Fruit fly (Drosophila melanogaster) whole organism, adult: ENCODE results near the gene mtrm.

Experiments used
- CG11617 ChIP-seq: fragments of 200-800 bp; sonication (Bioruptor generic); optimal IDR thresholded peaks from 2 replicates; lab custom pipeline; 2017; ENCODE audit warnings: mild to moderate bottlenecking, missing biosample characterization, missing genetic modification reagents, missing genetic modification characterization
- CG12768 ChIP-seq: fragments of 200-800 bp; sonication (Bioruptor generic); optimal IDR thresholded peaks from 2 replicates; lab custom pipeline; 2017; ENCODE audit warnings: missing biosample characterization, missing genetic modification characterization, mild to moderate bottlenecking, moderate library complexity, missing genetic modification reagents
- CG14711 ChIP-seq: fragments of 200-800 bp; sonication (Bioruptor generic); optimal IDR thresholded peaks from 2 replicates; lab custom pipeline; 2018; ENCODE audit warnings: missing biosample characterization, mild to moderate bottlenecking, missing genetic modification characterization, moderate library complexity
- CG1620 ChIP-seq: fragments of 200-800 bp; sonication (Bioruptor generic); optimal IDR thresholded peaks from 2 replicates; lab custom pipeline; 2016; ENCODE audit warnings: missing biosample characterization, missing genetic modification characterization
- CG33017 ChIP-seq: fragments of 200-800 bp; sonication (Bioruptor generic); optimal IDR thresholded peaks from 2 replicates; lab custom pipeline; 2018; ENCODE audit warnings: missing biosample characterization, mild to moderate bottlenecking, missing genetic modification characterization, moderate library complexity
- CG5204 ChIP-seq: fragments of 200-800 bp; sonication (Bioruptor generic); optimal IDR thresholded peaks from 2 replicates; lab custom pipeline; 2016; ENCODE audit warnings: missing biosample characterization, missing genetic modification characterization
- CG7045 ChIP-seq: fragments of 200-800 bp; sonication (Bioruptor generic); optimal IDR thresholded peaks from 2 replicates; lab custom pipeline; 2017; ENCODE audit warnings: missing biosample characterization, mild to moderate bottlenecking, missing genetic modification characterization
- CG7101 ChIP-seq: fragments of 200-800 bp; sonication (Bioruptor generic); optimal IDR thresholded peaks from 2 replicates; lab custom pipeline; 2018; ENCODE audit warnings: missing biosample characterization, mild to moderate bottlenecking, missing genetic modification characterization, moderate library complexity
- Clk ChIP-seq: fragments of 200-800 bp; sonication (Bioruptor generic); optimal IDR thresholded peaks from 2 replicates; lab custom pipeline; 2017; ENCODE audit warnings: missing biosample characterization, missing genetic modification characterization
- Crg-1 ChIP-seq: fragments of 200-800 bp; sonication (Bioruptor generic); optimal IDR thresholded peaks from 2 replicates; lab custom pipeline; 2016; ENCODE audit warnings: missing biosample characterization, missing genetic modification characterization
- Hr96 ChIP-seq: fragments of 200-800 bp; sonication (Bioruptor generic); optimal IDR thresholded peaks from 2 replicates; lab custom pipeline; 2016; ENCODE audit warnings: missing biosample characterization, missing genetic modification characterization
- Mnt ChIP-seq: fragments of 200-800 bp; sonication (Bioruptor generic); optimal IDR thresholded peaks from 2 replicates; lab custom pipeline; 2016; ENCODE audit warnings: missing biosample characterization, mild to moderate bottlenecking, missing genetic modification characterization
- bab1 ChIP-seq: fragments of 200-800 bp; sonication (Bioruptor generic); optimal IDR thresholded peaks from 3 replicates; lab custom pipeline; 2019; ENCODE audit warnings: missing biosample characterization, mild to moderate bottlenecking, missing genetic modification characterization, moderate library complexity
- cic ChIP-seq: fragments of 200-800 bp; sonication (Bioruptor generic); optimal IDR thresholded peaks from 2 replicates; lab custom pipeline; 2017; ENCODE audit warnings: missing biosample characterization, mild to moderate bottlenecking, missing genetic modification characterization, moderate library complexity
- cnc ChIP-seq, 2 experiments: fragments of >200 bp; optimal IDR thresholded peaks; 2 replicates each; lab custom pipeline; 2017
- kay ChIP-seq: fragments of 200-800 bp; sonication (Bioruptor generic); peaks from one replicate; lab custom pipeline; 2016; ENCODE audit warnings: missing biosample characterization, missing genetic modification characterization, borderline replicate concordance
- ovo ChIP-seq: fragments of 200-800 bp; sonication (Bioruptor generic); optimal IDR thresholded peaks from 2 replicates; lab custom pipeline; 2016; ENCODE audit warnings: missing biosample characterization, missing genetic modification characterization
- pad ChIP-seq: fragments of 200-800 bp; sonication (Bioruptor generic); optimal IDR thresholded peaks from 3 replicates; lab custom pipeline; 2017; ENCODE audit warnings: missing biosample characterization, missing genetic modification characterization, mild to moderate bottlenecking, moderate library complexity, missing genetic modification reagents
- tj ChIP-seq: fragments of 200-800 bp; sonication (Bioruptor generic); optimal IDR thresholded peaks from 3 replicates; lab custom pipeline; 2017; ENCODE audit warnings: missing biosample characterization, mild to moderate bottlenecking, missing genetic modification characterization, moderate library complexity
- toe ChIP-seq: fragments of 200-800 bp; sonication (Bioruptor generic); optimal IDR thresholded peaks from 2 replicates; lab custom pipeline; 2016; ENCODE audit warnings: missing biosample characterization, missing genetic modification characterization

mtrm gene

DNA sequence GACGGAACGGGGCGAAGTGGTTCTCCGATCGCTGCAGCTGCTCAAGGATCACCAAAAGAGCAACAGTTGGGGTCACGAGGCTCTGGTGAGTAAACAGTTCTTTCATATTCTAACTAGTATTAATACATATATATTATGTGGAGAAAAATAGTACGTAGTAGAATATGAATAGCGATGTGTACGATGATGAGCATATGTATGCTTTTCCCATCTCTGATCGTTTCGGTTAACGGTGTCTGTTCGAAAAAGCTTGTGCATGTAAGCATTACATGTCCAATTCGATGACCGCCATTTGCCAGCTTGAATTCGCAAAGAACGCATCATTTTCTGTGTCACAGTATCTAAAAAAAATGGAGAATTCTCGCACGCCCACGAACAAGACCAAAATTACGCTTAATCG lies at the start of gene mtrm, which contains the start of gene Oseg1:
Gene mtrm, plus strand, starts transcription at position 288 of the 400 bp plus-strand sequence.
Gene Oseg1, minus strand, starts transcription at position 101 of the 400 bp plus-strand sequence.
- TF ChIP-seq CG1620 (GFP tag; lab: Kevin White, UChicago) (no peak), ovo (peak; percentile 41), CG7101 (tag; lab: Kevin White, UChicago) (no peak), Hr96 (GFP tag; lab: Kevin White, UChicago) (no peak), cnc (optimal IDR thresholded peaks at IDR 0.05; lab: Kevin White, UChicago) (no peak), kay (GFP tag; lab: Kevin White, UChicago) (no peak)

DNA sequence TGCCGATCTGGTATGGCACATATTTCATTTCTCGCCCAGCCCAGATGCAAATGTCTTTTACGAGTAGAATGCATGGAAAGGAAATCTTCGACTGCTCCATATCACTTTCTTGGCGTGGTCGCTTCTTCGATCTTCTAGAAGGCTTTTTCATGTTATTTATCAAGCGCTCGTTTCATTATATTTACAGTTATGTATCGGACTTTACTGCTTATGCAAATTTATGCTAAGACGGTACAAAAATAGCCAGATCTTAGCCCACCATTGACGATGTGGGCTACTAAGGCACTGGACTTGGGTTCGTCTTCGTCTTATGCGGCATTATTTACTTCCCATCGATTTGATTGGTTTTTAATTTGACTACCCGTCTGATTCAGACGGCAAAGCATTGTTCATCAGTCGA lies 49.5 kb upstream of the mtrm start:
- no peak for TF ChIP-seq CG11617 (GFP tag; lab: Kevin White, UChicago)
- TF ChIP-seq kay (GFP tag; lab: Kevin White, UChicago), result no peak
- TF ChIP-seq CG14711, result no peak
- TF ChIP-seq CG7045 (GFP tag; lab: Kevin White, UChicago), result no peak
- no peak for TF ChIP-seq ovo
- TF ChIP-seq cic (GFP tag; lab: Kevin White, UChicago), result no peak
- TF ChIP-seq bab1 (GFP tag; lab: Kevin White, UChicago), result no peak
- no peak for TF ChIP-seq CG7101 (tag; lab: Kevin White, UChicago)
- TF ChIP-seq Hr96 (GFP tag; lab: Kevin White, UChicago), result no peak
- no peak for TF ChIP-seq Clk
- TF ChIP-seq Crg-1 (GFP tag; lab: Kevin White, UChicago), result no peak
- TF ChIP-seq CG5204 (GFP tag; lab: Kevin White, UChicago), result no peak
- no peak for TF ChIP-seq cnc (optimal IDR thresholded peaks at IDR 0.05; lab: Kevin White, UChicago)

DNA sequence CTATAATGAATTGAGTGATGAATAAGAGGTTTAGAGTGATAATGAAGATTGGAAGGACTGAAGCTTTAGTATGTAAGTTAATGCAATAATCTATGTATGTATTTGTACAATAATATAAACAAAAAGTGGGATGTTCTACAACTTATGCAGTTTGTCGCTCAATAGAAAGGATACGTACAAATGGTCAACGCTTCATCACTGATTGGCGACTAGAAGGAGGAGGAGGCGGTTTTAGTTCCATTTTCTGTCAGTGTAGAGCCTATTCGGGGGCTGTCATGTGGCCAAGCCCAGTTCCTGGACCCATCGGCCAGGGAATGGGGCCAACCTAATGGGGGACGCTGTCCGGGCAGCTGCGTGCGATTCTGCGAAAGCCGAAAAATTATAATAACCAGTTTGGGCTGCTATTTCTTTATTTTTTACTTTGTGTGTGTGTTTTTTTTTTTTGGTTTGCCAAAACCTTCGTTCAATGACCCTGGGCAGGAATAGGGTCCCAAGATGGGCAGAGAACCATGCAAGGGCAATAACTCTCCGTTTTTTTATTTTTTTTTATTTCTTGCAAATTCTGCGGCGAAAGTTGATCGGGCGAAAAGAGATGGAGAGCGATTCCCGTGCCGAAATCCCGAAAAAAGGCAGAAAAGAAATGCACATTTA lies 44.0 kb upstream of the mtrm start:
- no peak for TF ChIP-seq kay (GFP tag; lab: Kevin White, UChicago)
- TF ChIP-seq toe (GFP tag; lab: Kevin White, UChicago), result no peak

DNA sequence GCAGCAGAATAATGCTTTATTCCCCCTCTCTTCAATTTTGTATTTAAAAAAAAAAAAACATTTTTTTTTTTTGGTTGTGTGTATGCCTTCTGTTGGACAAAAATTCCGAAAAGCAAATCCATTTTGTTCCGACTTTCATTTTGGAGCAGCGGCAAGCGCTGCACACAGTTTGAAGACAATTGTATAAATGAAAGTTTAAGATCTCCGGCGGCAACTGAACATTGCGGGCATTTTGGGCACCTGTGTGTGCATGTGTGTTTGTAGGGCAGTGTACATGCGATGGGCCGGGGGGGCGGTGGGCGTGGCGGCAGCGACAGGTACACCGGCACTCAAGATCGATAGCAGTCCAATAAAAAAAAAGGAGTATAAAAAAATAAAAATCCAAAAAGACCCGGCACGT lies 43.4 kb upstream of the mtrm start:
- TF ChIP-seq CG5204 (GFP tag; lab: Kevin White, UChicago) (no peak), CG11617 (GFP tag; lab: Kevin White, UChicago) (no peak), toe (GFP tag; lab: Kevin White, UChicago) (no peak), kay (GFP tag; lab: Kevin White, UChicago) (peak; percentile 14), bab1 (GFP tag; lab: Kevin White, UChicago) (no peak)

DNA sequence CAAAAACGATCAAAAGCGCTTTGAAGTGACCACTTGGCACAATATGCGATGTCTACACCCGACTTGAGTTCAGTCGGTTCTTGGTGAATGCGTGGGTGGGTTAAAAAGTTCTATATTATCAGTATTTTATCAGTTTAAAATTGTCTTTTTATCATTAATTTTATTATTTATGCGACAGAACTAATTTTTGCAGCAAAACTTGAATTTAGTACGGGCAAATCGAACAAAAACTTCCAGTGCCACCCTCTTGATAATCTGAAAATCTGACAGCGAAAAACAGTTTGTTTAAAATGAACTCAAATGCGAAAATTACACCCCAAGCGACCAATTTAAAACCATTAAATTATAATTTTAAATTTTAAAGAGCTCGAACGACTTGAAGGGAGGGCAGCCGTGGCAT lies 41.9 kb upstream of the mtrm start:
- no peak for TF ChIP-seq tj (GFP tag; lab: Kevin White, UChicago)
- TF ChIP-seq bab1 (GFP tag; lab: Kevin White, UChicago), result no peak
- no peak for TF ChIP-seq CG7045 (GFP tag; lab: Kevin White, UChicago)
- TF ChIP-seq cnc (optimal IDR thresholded peaks at IDR 0.05; lab: Kevin White, UChicago), result no peak
- no peak for TF ChIP-seq CG33017 (tag; lab: Kevin White, UChicago)
- no peak for TF ChIP-seq CG11617 (GFP tag; lab: Kevin White, UChicago)
- no peak for TF ChIP-seq Crg-1 (GFP tag; lab: Kevin White, UChicago)
- no peak for TF ChIP-seq CG7101 (tag; lab: Kevin White, UChicago)
- TF ChIP-seq CG12768, result no peak
- no peak for TF ChIP-seq Hr96 (GFP tag; lab: Kevin White, UChicago)
- TF ChIP-seq toe (GFP tag; lab: Kevin White, UChicago), result no peak
- TF ChIP-seq Clk, result no peak
- no peak for TF ChIP-seq CG14711
- no peak for TF ChIP-seq kay (GFP tag; lab: Kevin White, UChicago)
- TF ChIP-seq CG5204 (GFP tag; lab: Kevin White, UChicago), result no peak
- no peak for TF ChIP-seq Mnt (GFP tag; lab: Kevin White, UChicago)
- TF ChIP-seq cic (GFP tag; lab: Kevin White, UChicago), result no peak
- TF ChIP-seq ovo, result no peak
- no peak for TF ChIP-seq pad (GFP tag; lab: Kevin White, UChicago)

DNA sequence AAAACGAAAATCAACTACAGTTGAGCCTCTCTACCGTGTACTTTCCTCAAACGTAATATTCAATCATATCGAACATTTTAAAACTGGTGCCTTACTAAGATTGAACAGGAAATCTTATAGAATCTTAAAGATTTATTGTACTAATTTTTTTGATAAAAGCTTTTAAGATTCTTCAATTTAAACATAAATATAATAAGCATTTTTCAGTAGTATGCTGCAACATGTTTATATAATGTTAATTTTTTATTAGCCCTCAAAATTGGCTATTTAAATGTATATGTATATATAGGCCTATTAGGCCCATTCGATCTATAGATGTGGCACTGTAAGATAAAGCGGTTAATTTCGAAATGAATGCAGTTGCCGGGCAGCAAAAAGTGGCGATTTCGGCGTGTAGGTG lies 41.3 kb upstream of the mtrm start:
- TF ChIP-seq Hr96 (GFP tag; lab: Kevin White, UChicago) (no peak), Clk (no peak), CG7101 (tag; lab: Kevin White, UChicago) (no peak), CG33017 (tag; lab: Kevin White, UChicago) (no peak), cic (GFP tag; lab: Kevin White, UChicago) (no peak), CG1620 (GFP tag; lab: Kevin White, UChicago) (no peak), kay (GFP tag; lab: Kevin White, UChicago) (no peak), toe (GFP tag; lab: Kevin White, UChicago) (no peak)

DNA sequence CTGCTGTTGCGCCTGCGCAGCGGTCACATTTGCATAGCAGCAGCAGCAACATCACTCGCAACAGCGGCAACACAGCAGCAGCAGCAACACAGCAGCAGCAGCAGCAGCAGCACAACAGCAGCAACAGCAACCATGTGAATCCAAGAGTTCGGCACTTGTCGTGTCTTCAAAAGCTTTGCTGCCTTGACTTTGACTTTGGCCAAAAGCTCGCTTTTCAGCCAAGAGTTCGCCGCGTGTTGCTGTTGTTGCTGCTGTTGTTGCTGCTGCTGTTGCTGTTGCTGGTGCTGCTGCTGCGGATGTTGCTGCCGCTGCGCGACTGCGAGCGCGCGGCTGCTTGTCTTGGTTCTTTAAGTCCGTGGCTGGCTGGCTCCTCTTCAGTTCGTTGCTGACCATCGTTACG lies 40.8 kb upstream of the mtrm start, which contains the start of gene ImpE1:
Gene ImpE1, plus strand, starts transcription at position 371 of the 400 bp plus-strand sequence.
- TF ChIP-seq tj (GFP tag; lab: Kevin White, UChicago) (no peak), pad (GFP tag; lab: Kevin White, UChicago) (no peak)
